Worm (Caenorhabditis elegans) whole organism, young adult: ENCODE measurements around the gene stdh-1.

Source experiments
- B0336.3 ChIP-seq: fragments of 200-800 bp; sonication (Bioruptor generic); IDR thresholded peaks from 2 replicates; pipeline ENCODE4 v1.3.6; 2022; ENCODE audit warnings: missing genetic modification characterization, missing compliant biosample characterization
- C17E4.6 ChIP-seq: fragments of 200-800 bp; sonication (Bioruptor generic); IDR thresholded peaks from 2 replicates; pipeline ENCODE4 v1.3.6; 2022; ENCODE audit warnings: missing genetic modification reagents, missing genetic modification characterization, missing compliant biosample characterization
- D2030.7 ChIP-seq: fragments of 200-800 bp; sonication (Bioruptor generic); IDR thresholded peaks from 2 replicates; pipeline ENCODE4 v1.3.6; 2022; ENCODE audit warnings: missing genetic modification reagents, missing genetic modification characterization, missing compliant biosample characterization
- F39B2.1 ChIP-seq: fragments of 200-800 bp; sonication (Bioruptor generic); IDR thresholded peaks from 2 replicates; pipeline ENCODE4 v1.3.6; 2022; ENCODE audit warnings: missing genetic modification reagents, missing genetic modification characterization, missing compliant biosample characterization
- F52B5.7 ChIP-seq: sonication (generic microtip); optimal IDR thresholded peaks from 2 replicates; lab custom pipeline; 2016; ENCODE audit warnings: mild to moderate bottlenecking, missing genetic modification characterization, missing compliant biosample characterization
- F57A8.1 ChIP-seq: fragments of 200-800 bp; sonication (Bioruptor generic); optimal IDR thresholded peaks from 2 replicates; lab custom pipeline; 2018; ENCODE audit warnings: mild to moderate bottlenecking, missing genetic modification characterization, moderate library complexity, missing compliant biosample characterization
- K11D2.4 ChIP-seq: fragments of 200-800 bp; sonication (Bioruptor generic); IDR thresholded peaks from 2 replicates; pipeline ENCODE4 v1.3.6; 2022; ENCODE audit warnings: missing genetic modification reagents, missing genetic modification characterization, missing compliant biosample characterization
- Y53F4B.3 ChIP-seq: fragments of 200-800 bp; sonication (Bioruptor generic); IDR thresholded peaks from 2 replicates; pipeline ENCODE4 v1.3.6; 2022; ENCODE audit warnings: missing genetic modification reagents, missing genetic modification characterization, missing compliant biosample characterization
- ceh-40 ChIP-seq: fragments of 200-800 bp; sonication (Bioruptor generic); IDR thresholded peaks from 2 replicates; pipeline ENCODE4 v1.3.6; 2022; ENCODE audit warnings: missing genetic modification characterization, missing compliant biosample characterization
- ceh-79 ChIP-seq: sonication (generic microtip); optimal IDR thresholded peaks from 2 replicates; lab custom pipeline; 2017; ENCODE audit warnings: mild to moderate bottlenecking, missing genetic modification characterization, missing compliant biosample characterization
- chd-7 ChIP-seq: sonication (generic microtip); optimal IDR thresholded peaks from 2 replicates; lab custom pipeline; 2016; ENCODE audit warnings: mild to moderate bottlenecking, missing genetic modification characterization, moderate library complexity, missing compliant biosample characterization
- dox-1 ChIP-seq: fragments of 200-800 bp; sonication (Bioruptor generic); IDR thresholded peaks from 2 replicates; pipeline ENCODE4 v1.3.6; 2022; ENCODE audit warnings: missing genetic modification reagents, missing genetic modification characterization, missing compliant biosample characterization
- efl-1 ChIP-seq: fragments of 150-350 bp; optimal IDR thresholded peaks from 2 replicates; lab custom pipeline; 2014; ENCODE audit warnings: missing biosample characterization, missing genetic modification reagents, missing genetic modification characterization
- egrh-3 ChIP-seq: fragments of 200-800 bp; sonication (Bioruptor generic); IDR thresholded peaks from 2 replicates; pipeline ENCODE4 v1.3.6; 2022; ENCODE audit warnings: missing genetic modification reagents, missing genetic modification characterization, missing compliant biosample characterization
- fkh-3 ChIP-seq: sonication (generic microtip); optimal IDR thresholded peaks from 2 replicates; lab custom pipeline; 2016; ENCODE audit warnings: mild to moderate bottlenecking, missing genetic modification characterization, missing compliant biosample characterization
- hmg-20 ChIP-seq: fragments of 200-800 bp; sonication (Bioruptor generic); IDR thresholded peaks from 2 replicates; pipeline ENCODE4 v1.3.6; 2022; ENCODE audit warnings: missing genetic modification reagents, missing genetic modification characterization, missing compliant biosample characterization
- hsf-1 ChIP-seq: fragments of 200-800 bp; sonication (Bioruptor generic); IDR thresholded peaks from 2 replicates; pipeline ENCODE4 v1.3.6; 2022; ENCODE audit warnings: missing genetic modification reagents, missing genetic modification characterization, missing compliant biosample characterization
- lag-1 ChIP-seq: fragments of 200-800 bp; sonication (Bioruptor generic); IDR thresholded peaks from 2 replicates; pipeline ENCODE4 v1.3.6; 2022; ENCODE audit warnings: missing genetic modification reagents, missing genetic modification characterization, missing compliant biosample characterization
- lin-26 ChIP-seq: fragments of 200-800 bp; sonication (Bioruptor generic); IDR thresholded peaks from 2 replicates; pipeline ENCODE4 v1.3.6; 2022; ENCODE audit warnings: missing genetic modification reagents, missing genetic modification characterization, missing compliant biosample characterization
- lin-54 ChIP-seq: fragments of 200-800 bp; sonication (Bioruptor generic); optimal IDR thresholded peaks from 2 replicates; lab custom pipeline; 2018; ENCODE audit warnings: mild to moderate bottlenecking, missing genetic modification characterization, missing compliant biosample characterization
- mcd-1 ChIP-seq: fragments of 200-800 bp; sonication (Bioruptor generic); IDR thresholded peaks from 2 replicates; pipeline ENCODE4 v1.3.6; 2022; ENCODE audit warnings: missing genetic modification reagents, missing genetic modification characterization, missing compliant biosample characterization
- nfya-2 ChIP-seq: fragments of 200-800 bp; sonication (Bioruptor generic); IDR thresholded peaks from 2 replicates; pipeline ENCODE4 v1.3.6; 2022; ENCODE audit warnings: missing genetic modification reagents, missing genetic modification characterization, missing compliant biosample characterization
- nfyb-1 ChIP-seq: fragments of 200-800 bp; sonication (Bioruptor generic); IDR thresholded peaks from 2 replicates; pipeline ENCODE4 v1.3.6; 2022; ENCODE audit warnings: missing genetic modification reagents, missing genetic modification characterization, missing compliant biosample characterization
- nhr-179 ChIP-seq: sonication (generic microtip); optimal IDR thresholded peaks from 2 replicates; lab custom pipeline; 2016; ENCODE audit warnings: mild to moderate bottlenecking, missing genetic modification characterization, missing compliant biosample characterization
- rec-8 ChIP-seq, 2 experiments: sonication (generic microtip); optimal IDR thresholded peaks; 2 replicates each; lab custom pipeline; 2016; ENCODE audit warnings: mild to moderate bottlenecking in 2 of 2, missing genetic modification characterization in 2 of 2, missing genetic modification reagents in 2 of 2, missing genotype in 2 of 2, missing biosample characterization in 1 of 2, missing compliant biosample characterization in 1 of 2, moderate library complexity in 1 of 2
- sdz-38 ChIP-seq: sonication (generic microtip); optimal IDR thresholded peaks from 2 replicates; lab custom pipeline; 2016; ENCODE audit warnings: missing genotype, missing genetic modification characterization, missing compliant biosample characterization
- sea-2 ChIP-seq: fragments of 200-800 bp; sonication (Bioruptor generic); IDR thresholded peaks from 2 replicates; pipeline ENCODE4 v1.3.6; 2022; ENCODE audit warnings: missing genetic modification characterization, missing compliant biosample characterization
- tbx-9 ChIP-seq: sonication (generic microtip); optimal IDR thresholded peaks from 2 replicates; lab custom pipeline; 2016; ENCODE audit warnings: borderline replicate concordance, missing genetic modification characterization, inconsistent platforms, missing compliant biosample characterization
- unc-62 ChIP-seq: fragments of 150-350 bp; optimal IDR thresholded peaks from 2 replicates; lab custom pipeline; 2014; ENCODE audit warnings: missing biosample characterization, missing genetic modification reagents, missing genetic modification characterization
- zim-3 ChIP-seq: sonication (generic microtip); optimal IDR thresholded peaks from 2 replicates; lab custom pipeline; 2017; ENCODE audit warnings: mild to moderate bottlenecking, missing genetic modification characterization, moderate library complexity, missing compliant biosample characterization
- ztf-18 ChIP-seq: sonication (generic microtip); optimal IDR thresholded peaks from 2 replicates; lab custom pipeline; 2016; ENCODE audit warnings: missing genotype, mild to moderate bottlenecking, missing genetic modification characterization, missing compliant biosample characterization
- ztf-26 ChIP-seq: sonication (generic microtip); optimal IDR thresholded peaks from 2 replicates; lab custom pipeline; 2017; ENCODE audit warnings: missing genetic modification characterization, missing compliant biosample characterization
- ztf-6 ChIP-seq: fragments of 200-800 bp; sonication (Bioruptor generic); IDR thresholded peaks from 2 replicates; pipeline ENCODE4 v1.3.6; 2022; ENCODE audit warnings: missing genetic modification reagents, missing genetic modification characterization, missing compliant biosample characterization

stdh-1 gene

ce11 chrV:13949010-13949409, 42.7 kb downstream of the stdh-1 start, which contains the start of gene R10D12.6:
TSS of gene R10D12.6 (plus strand) at chrV:13949310.
- TF ChIP-seq tbx-9 (tag; lab: Kevin White, UChicago) (no peak), rec-8 (tag; optimal IDR thresholded peaks at IDR 0.05; lab: Kevin White, UChicago) (no peak), sea-2 (GFP tag; lab: Robert Waterston, UW) (no peak), fkh-3 (tag; lab: Kevin White, UChicago) (no peak), ceh-40 (GFP tag; lab: Robert Waterston, UW) (no peak)

DNA sequence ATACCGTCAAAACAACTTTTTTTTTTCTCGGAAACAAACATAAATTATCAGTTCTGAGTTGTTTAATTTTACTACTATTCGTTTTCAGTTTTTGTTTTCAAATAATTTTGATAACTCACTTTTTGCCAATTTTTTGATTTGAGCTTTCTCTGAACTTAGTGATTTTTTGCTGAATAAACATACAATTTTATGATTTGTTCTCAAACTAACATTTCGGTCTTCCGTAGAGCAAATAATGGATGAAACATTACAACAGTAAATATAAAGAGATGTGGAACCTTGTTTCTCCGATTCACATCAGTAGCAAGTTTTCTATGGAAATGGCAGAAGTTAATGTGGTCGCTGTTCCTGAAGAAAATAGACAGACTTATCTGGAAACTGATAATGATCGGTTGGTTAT, 43.5 kb downstream of the stdh-1 start, which contains the start of gene R10D12.7:
R10D12.7 (plus strand) TSS at position 301 of the 400 bp plus-strand sequence.
- TF ChIP-seq hmg-20 (no peak), nfyb-1 (GFP tag; lab: Robert Waterston, UW) (no peak), mcd-1 (GFP tag; lab: Robert Waterston, UW) (no peak), lin-54 (GFP tag; lab: Kevin White, UChicago) (no peak), K11D2.4 (no peak), ztf-18 (tag; lab: Kevin White, UChicago) (no peak), F39B2.1 (no peak), zim-3 (tag; lab: Kevin White, UChicago) (no peak), C17E4.6 (GFP tag; lab: Robert Waterston, UW) (no peak), hsf-1 (GFP tag; lab: Robert Waterston, UW) (no peak), sea-2 (GFP tag; lab: Robert Waterston, UW) (no peak), efl-1 (GFP tag; lab: Kevin White, UChicago) (no peak), Y53F4B.3 (GFP tag; lab: Robert Waterston, UW) (no peak), sdz-38 (tag; lab: Kevin White, UChicago) (no peak), D2030.7 (GFP tag; lab: Robert Waterston, UW) (no peak), chd-7 (no peak), ceh-79 (tag; lab: Kevin White, UChicago) (no peak), ztf-6 (GFP tag; lab: Robert Waterston, UW) (no peak), nhr-179 (no peak)
- TF ChIP-seq, all 124 proteins: peak for 0

ce11 chrV:13953191-13953590, 46.9 kb downstream of the stdh-1 start, which contains the start of gene R10D12.8:
TSS of gene R10D12.8 (minus strand) at chrV:13953291.
- TF ChIP-seq F57A8.1 (no peak), ztf-26 (tag; lab: Kevin White, UChicago) (no peak), nfya-2 (GFP tag; lab: Robert Waterston, UW) (no peak), hsf-1 (GFP tag; lab: Robert Waterston, UW) (no peak), lin-26 (no peak)

ce11 chrV:13954056-13954455, 47.8 kb downstream of the stdh-1 start, which contains the start of gene swt-6:
TSS of gene swt-6 (plus strand) at chrV:13954356.
- TF ChIP-seq Y53F4B.3 (GFP tag; lab: Robert Waterston, UW) (no peak), dox-1 (GFP tag; lab: Robert Waterston, UW) (no peak), lag-1 (GFP tag; lab: Robert Waterston, UW) (no peak)

DNA sequence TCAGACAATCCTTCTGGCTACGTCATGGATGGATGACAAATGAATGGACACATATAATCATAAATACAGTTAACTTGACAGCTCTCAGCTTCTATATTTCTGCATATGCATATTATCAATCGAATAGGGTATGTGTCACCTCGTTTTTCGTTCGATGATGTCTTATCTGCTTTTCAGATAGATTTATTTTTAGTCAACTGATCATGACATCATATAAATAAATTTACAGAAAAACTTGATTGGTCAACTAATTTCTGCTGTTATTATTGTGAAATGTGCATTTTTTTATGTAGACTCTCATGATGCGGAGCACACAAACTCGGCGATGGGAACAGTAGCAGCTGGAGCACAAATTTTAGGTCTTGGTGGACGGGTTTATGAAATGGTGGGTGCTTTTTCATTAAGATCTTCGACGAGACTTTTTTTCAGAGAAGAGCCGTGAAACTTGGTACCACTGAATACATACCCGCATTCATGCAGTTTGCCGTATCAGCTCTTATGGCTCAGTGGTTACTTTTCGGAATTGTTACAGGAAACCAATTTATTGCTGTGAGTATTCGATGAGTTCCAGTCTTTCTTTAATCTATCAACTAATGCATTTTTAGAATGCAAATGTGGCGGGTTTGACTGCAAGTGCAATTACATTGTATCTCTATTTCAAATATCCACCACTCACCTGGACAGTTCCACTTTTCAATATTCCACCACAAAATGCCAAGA, 49.2 kb downstream of the stdh-1 start:
- TF ChIP-seq sea-2 (GFP tag; lab: Robert Waterston, UW) (no peak), unc-62 (GFP tag; lab: Kevin White, UChicago) (peak; percentile 63), egrh-3 (GFP tag; lab: Robert Waterston, UW) (no peak), B0336.3 (GFP tag; lab: Robert Waterston, UW) (no peak), F52B5.7 (tag; lab: Kevin White, UChicago) (no peak)
